Worm (Caenorhabditis elegans): ENCODE data around the gene Y48A6B.7.

ce11 chrIII:10983153-10983552 lies 43.2 kb downstream of the Y48A6B.7 start, which contains the start of gene col-92:
- no peak for TF ChIP-seq hnd-1 (tag; optimal IDR thresholded peaks at IDR 0.05)
- no peak for TF ChIP-seq sea-1 (GFP tag; conservative IDR thresholded peaks at IDR 0.05)
- TF ChIP-seq ceh-13 (GFP tag; optimal IDR thresholded peaks at IDR 0.05): no peak
- no peak for TF ChIP-seq ama-1 (optimal IDR thresholded peaks at IDR 0.05)
- TF ChIP-seq B0310.2 (tag; optimal IDR thresholded peaks at IDR 0.05): no peak
